Fruit fly (Drosophila melanogaster) whole organism, wandering third instar larva: ENCODE results near the gene CG3306.

Experiments
- Abd-B ChIP-seq: fragments of >200 bp; optimal IDR thresholded peaks from 2 replicates; lab custom pipeline; 2017; ENCODE audit warnings: missing biosample characterization, missing genetic modification characterization
- GATAd ChIP-seq: sonication (Bioruptor generic); optimal IDR thresholded peaks from 2 replicates; lab custom pipeline; 2016; ENCODE audit warnings: missing biosample characterization, missing genetic modification characterization
- Hr78 ChIP-seq: fragments of >200 bp; optimal IDR thresholded peaks from 2 replicates; lab custom pipeline; 2017; ENCODE audit warnings: missing biosample characterization, missing genetic modification characterization
- Myc ChIP-seq: fragments of >200 bp; optimal IDR thresholded peaks from 2 replicates; lab custom pipeline; 2017
- Rel ChIP-seq, 2 experiments: fragments of 200-800 bp; sonication (Bioruptor generic) in 1 of 2; optimal IDR thresholded peaks; 2 replicates in 1 of 2; 3 replicates in 1 of 2; lab custom pipeline; 2016 to 2019; ENCODE audit warnings: mild to moderate bottlenecking in 2 of 2, missing biosample characterization in 2 of 2, missing genetic modification characterization in 2 of 2, moderate library complexity in 1 of 2
- foxo ChIP-seq, 2 experiments: fragments of 200-800 bp; sonication (Bioruptor generic); optimal IDR thresholded peaks; 2 replicates in 1 of 2; 3 replicates in 1 of 2; lab custom pipeline; 2016 to 2017; ENCODE audit warnings: missing biosample characterization in 2 of 2, missing genetic modification characterization in 2 of 2
- psq ChIP-seq: fragments of 200-800 bp; sonication (Bioruptor generic); optimal IDR thresholded peaks from 3 replicates; lab custom pipeline; 2017; ENCODE audit warnings: missing biosample characterization, mild to moderate bottlenecking, missing genetic modification characterization, moderate library complexity
- tai ChIP-seq: sonication (Bioruptor generic); optimal IDR thresholded peaks from 2 replicates; lab custom pipeline; 2016; ENCODE audit warnings: missing biosample characterization, missing genetic modification characterization
- usp ChIP-seq: fragments of >200 bp; optimal IDR thresholded peaks from 2 replicates; lab custom pipeline; 2017; ENCODE audit warnings: missing biosample characterization, missing genetic modification characterization
- woc ChIP-seq: sonication (Bioruptor generic); optimal IDR thresholded peaks from 2 replicates; lab custom pipeline; 2016; ENCODE audit warnings: missing biosample characterization, mild to moderate bottlenecking, missing genetic modification characterization

DNA sequence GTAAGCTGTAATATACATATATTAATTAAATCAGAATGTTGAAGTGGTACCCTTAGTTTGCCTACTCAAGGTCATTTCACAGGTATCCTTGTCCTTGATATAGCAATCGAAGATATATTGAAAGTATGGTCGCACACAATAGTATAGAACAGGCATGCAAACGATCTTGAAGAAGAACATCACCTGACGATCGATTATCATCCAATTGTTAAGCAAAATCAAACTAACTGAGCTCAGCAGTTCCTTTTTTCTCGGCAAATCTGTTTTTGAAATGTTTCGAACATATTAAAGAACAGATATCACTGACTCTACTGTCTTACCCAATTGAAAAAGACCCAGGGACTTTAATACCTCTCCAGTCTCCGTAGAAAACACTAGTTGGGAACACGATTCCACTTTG lies 27.1 kb downstream of the CG3306 start, which contains the start of gene Cyp40:
- no peak for TF ChIP-seq usp (GFP tag; lab: Kevin White, UChicago)
- TF ChIP-seq Abd-B: no peak
- TF ChIP-seq Hr78 (GFP tag; lab: Kevin White, UChicago): no peak
- TF ChIP-seq woc (GFP tag; lab: Kevin White, UChicago): no peak
- no peak for TF ChIP-seq foxo (GFP tag; optimal IDR thresholded peaks at IDR 0.05; lab: Kevin White, UChicago)
- TF ChIP-seq Rel (GFP tag; optimal IDR thresholded peaks at IDR 0.05; lab: Kevin White, UChicago): no peak
- TF ChIP-seq Rel (tag; optimal IDR thresholded peaks at IDR 0.05; lab: Kevin White, UChicago): no peak
- no peak for TF ChIP-seq tai
- TF ChIP-seq Myc (lab: Kevin White, UChicago): no peak
- no peak for TF ChIP-seq psq (GFP tag; lab: Kevin White, UChicago)
- no peak for TF ChIP-seq GATAd
